Worm (Caenorhabditis elegans) whole organism, late embryonic: ENCODE results near the gene fbxa-38.

Experiments
- ama-1 ChIP-seq: fragments of 150-350 bp; optimal IDR thresholded peaks from 2 replicates; lab custom pipeline; 2014
- ceh-18 ChIP-seq: sonication (generic microtip); optimal IDR thresholded peaks from 2 replicates; lab custom pipeline; 2016; ENCODE audit warnings: missing genetic modification characterization, missing compliant biosample characterization
- dve-1 ChIP-seq: sonication (generic microtip); optimal IDR thresholded peaks from 2 replicates; lab custom pipeline; 2017; ENCODE audit warnings: antibody characterized with exemption, mild to moderate bottlenecking, missing genetic modification characterization, missing compliant biosample characterization
- fkh-10 ChIP-seq: fragments of 150-350 bp; optimal IDR thresholded peaks from 2 replicates; lab custom pipeline; 2014; ENCODE audit warnings: missing biosample characterization, missing genetic modification reagents, missing genetic modification characterization
- nhr-11 ChIP-seq: fragments of 150-350 bp; optimal IDR thresholded peaks from 2 replicates; lab custom pipeline; 2014; ENCODE audit warnings: missing biosample characterization, missing genetic modification characterization
- sox-2 ChIP-seq: fragments of 200-800 bp; sonication (Bioruptor generic); IDR thresholded peaks from 2 replicates; pipeline ENCODE4 v1.3.6; 2022; ENCODE audit warnings: missing genetic modification reagents, missing genetic modification characterization, missing compliant biosample characterization

- no peak for TF ChIP-seq nhr-11 (tag; lab: Kevin White, UChicago)
- TF ChIP-seq ama-1: no peak
- TF ChIP-seq ceh-18 (tag; lab: Kevin White, UChicago): no peak
- no peak for TF ChIP-seq sox-2 (GFP tag; lab: Robert Waterston, UW)
- TF ChIP-seq fkh-10: no peak
- no peak for TF ChIP-seq dve-1 (tag; lab: Kevin White, UChicago)
Measured at ce11 chrIII:2243617-2244016, 19.1 kb downstream of the fbxa-38 start.
